Fruit fly (Drosophila melanogaster) whole organism, embryonic: ENCODE measurements around the gene chrb.

ENCODE experiments used
- Aef1 ChIP-seq: fragments of 200-800 bp; sonication (Bioruptor generic); IDR thresholded peaks from 3 replicates; pipeline ENCODE4 v1.3.6; 2022; ENCODE audit warnings: missing biosample characterization, missing genetic modification characterization
- BtbVII ChIP-seq: fragments of 200-800 bp; sonication (Bioruptor generic); optimal IDR thresholded peaks from 3 replicates; lab custom pipeline; 2017; ENCODE audit warnings: missing biosample characterization, mild to moderate bottlenecking, missing genetic modification characterization
- Bteb2 ChIP-seq: fragments of 200-800 bp; sonication (Bioruptor generic); optimal IDR thresholded peaks from 2 replicates; lab custom pipeline; 2016; ENCODE audit warnings: missing biosample characterization, missing genetic modification characterization
- CG10366 ChIP-seq: fragments of 200-800 bp; sonication (Bioruptor generic); IDR thresholded peaks from 2 replicates; pipeline ENCODE4 v1.3.6; 2022; ENCODE audit warnings: missing biosample characterization, missing genetic modification characterization
- CG10959 ChIP-seq: fragments of 200-800 bp; sonication (Bioruptor generic); IDR thresholded peaks from 2 replicates; pipeline ENCODE4 v1.3.6; 2022; ENCODE audit warnings: missing biosample characterization, missing genetic modification characterization
- CG11696 ChIP-seq: fragments of 200-800 bp; sonication (Bioruptor generic); IDR thresholded peaks from 2 replicates; pipeline ENCODE4 v1.3.6; 2022; ENCODE audit warnings: missing biosample characterization, missing genetic modification characterization
- CG12391 ChIP-seq: fragments of 200-800 bp; sonication (Bioruptor generic); optimal IDR thresholded peaks from 3 replicates; lab custom pipeline; 2018; ENCODE audit warnings: missing biosample characterization, mild to moderate bottlenecking, missing genetic modification characterization, moderate library complexity
- CG18476 ChIP-seq: fragments of 200-800 bp; sonication (Bioruptor generic); optimal IDR thresholded peaks from 2 replicates; lab custom pipeline; 2016; ENCODE audit warnings: missing biosample characterization, mild to moderate bottlenecking, missing genetic modification characterization
- CG2116 ChIP-seq: fragments of 200-800 bp; sonication (Bioruptor generic); optimal IDR thresholded peaks from 3 replicates; lab custom pipeline; 2018; ENCODE audit warnings: missing biosample characterization, mild to moderate bottlenecking, missing genetic modification characterization
- CG2875 ChIP-seq: fragments of 200-800 bp; sonication (Bioruptor generic); optimal IDR thresholded peaks from 2 replicates; lab custom pipeline; 2017; ENCODE audit warnings: missing biosample characterization, mild to moderate bottlenecking, missing genetic modification characterization, missing genetic modification reagents
- CG3407 ChIP-seq: fragments of 200-800 bp; sonication (Bioruptor generic); optimal IDR thresholded peaks from 2 replicates; lab custom pipeline; 2018; ENCODE audit warnings: missing biosample characterization, mild to moderate bottlenecking, missing genetic modification characterization
- CG3726 ChIP-seq: fragments of 200-800 bp; sonication (Bioruptor generic); IDR thresholded peaks from 3 replicates; pipeline ENCODE4, ENCODE4 v1.3.6; 2022; ENCODE audit warnings: missing biosample characterization, missing genetic modification characterization
- CG7786 ChIP-seq: fragments of 200-800 bp; sonication (Bioruptor generic); optimal IDR thresholded peaks from 2 replicates; lab custom pipeline; 2016; ENCODE audit warnings: missing biosample characterization, missing genetic modification characterization
- CG8281 ChIP-seq: fragments of 200-800 bp; sonication (Bioruptor generic); optimal IDR thresholded peaks from 2 replicates; lab custom pipeline; 2018; ENCODE audit warnings: missing biosample characterization, mild to moderate bottlenecking, missing genetic modification characterization, moderate library complexity
- CG8478 ChIP-seq: fragments of >200 bp; optimal IDR thresholded peaks from 2 replicates; lab custom pipeline; 2018
- CG9817 ChIP-seq: fragments of 200-800 bp; sonication (Bioruptor generic); optimal IDR thresholded peaks from 2 replicates; lab custom pipeline; 2018; ENCODE audit warnings: missing biosample characterization, mild to moderate bottlenecking, missing genetic modification characterization, moderate library complexity
- Chrac-16 ChIP-seq: fragments of 200-800 bp; sonication (Bioruptor generic); optimal IDR thresholded peaks from 3 replicates; lab custom pipeline; 2016; ENCODE audit warnings: missing biosample characterization, missing genetic modification characterization
- Dek ChIP-seq: fragments of 200-800 bp; sonication (Bioruptor generic); optimal IDR thresholded peaks from 3 replicates; lab custom pipeline; 2019; ENCODE audit warnings: missing biosample characterization, mild to moderate bottlenecking, missing genetic modification characterization, moderate library complexity
- ERR ChIP-seq: fragments of 200-800 bp; sonication (Bioruptor generic); optimal IDR thresholded peaks from 2 replicates; lab custom pipeline; 2016; ENCODE audit warnings: missing biosample characterization, missing genetic modification characterization
- Hmr ChIP-seq: fragments of 200-800 bp; sonication (Bioruptor generic); optimal IDR thresholded peaks from 3 replicates; lab custom pipeline; 2017; ENCODE audit warnings: mild to moderate bottlenecking, missing biosample characterization, missing genetic modification reagents, missing genetic modification characterization
- Lpt ChIP-seq: fragments of >200 bp; optimal IDR thresholded peaks from 2 replicates; lab custom pipeline; 2018; ENCODE audit warnings: missing biosample characterization, missing genetic modification characterization
- Nf-YB ChIP-seq: fragments of 200-800 bp; sonication (Bioruptor generic); optimal IDR thresholded peaks from 3 replicates; lab custom pipeline; 2019; ENCODE audit warnings: missing biosample characterization, mild to moderate bottlenecking, missing genetic modification characterization, moderate library complexity
- Oli ChIP-seq: fragments of 200-800 bp; sonication (Bioruptor generic); optimal IDR thresholded peaks from 2 replicates; lab custom pipeline; 2018; ENCODE audit warnings: missing biosample characterization, mild to moderate bottlenecking, missing genetic modification characterization, moderate library complexity
- Side ChIP-seq: fragments of 200-800 bp; sonication (Bioruptor generic); optimal IDR thresholded peaks from 2 replicates; lab custom pipeline; 2016; ENCODE audit warnings: missing biosample characterization, missing genetic modification characterization
- Trl ChIP-seq, 3 experiments: fragments of >200 bp in 2 of 3; fragments of 200-800 bp in 1 of 3; sonication (Bioruptor generic) in 1 of 3; optimal IDR thresholded peaks; 2 replicates in 1 of 3; 3 replicates in 2 of 3; lab custom pipeline; 2016 to 2017; ENCODE audit warnings: missing biosample characterization in 1 of 3, missing genetic modification characterization in 1 of 3
- Xrp1 ChIP-seq: fragments of 200-800 bp; sonication (Bioruptor generic); IDR thresholded peaks from 2 replicates; pipeline ENCODE4 v1.3.6; 2022; ENCODE audit warnings: missing biosample characterization, missing genetic modification characterization
- amos ChIP-seq: fragments of 200-800 bp; sonication (Bioruptor generic); IDR thresholded peaks from 2 replicates; pipeline ENCODE4 v1.3.6; 2022; ENCODE audit warnings: missing biosample characterization, missing genetic modification characterization; ENCODE audit not compliant: partially characterized antibody
- dati ChIP-seq: fragments of 200-800 bp; sonication (Bioruptor generic); IDR thresholded peaks from 2 replicates; pipeline ENCODE4 v1.3.6; 2022; ENCODE audit warnings: missing biosample characterization, missing genetic modification characterization
- fd64A ChIP-seq: fragments of 200-800 bp; sonication (Bioruptor generic); optimal IDR thresholded peaks from 3 replicates; lab custom pipeline; 2018; ENCODE audit warnings: missing biosample characterization, mild to moderate bottlenecking, missing genetic modification characterization
- gem ChIP-seq: fragments of 200-800 bp; sonication (Bioruptor generic); optimal IDR thresholded peaks from 2 replicates; lab custom pipeline; 2019; ENCODE audit warnings: missing biosample characterization, mild to moderate bottlenecking, missing genetic modification characterization, moderate library complexity
- ham ChIP-seq: fragments of 200-800 bp; sonication (Bioruptor generic); IDR thresholded peaks from 2 replicates; pipeline ENCODE4 v1.3.6; 2022; ENCODE audit warnings: missing biosample characterization, missing genetic modification characterization
- hth ChIP-seq: fragments of >200 bp; optimal IDR thresholded peaks from 2 replicates; lab custom pipeline; 2017; ENCODE audit warnings: inconsistent platforms
- kah ChIP-seq: fragments of 200-800 bp; sonication (Bioruptor generic); optimal IDR thresholded peaks from 2 replicates; lab custom pipeline; 2018; ENCODE audit warnings: missing biosample characterization, mild to moderate bottlenecking, missing genetic modification characterization
- lilli ChIP-seq: fragments of 200-800 bp; sonication (Bioruptor generic); optimal IDR thresholded peaks from 3 replicates; lab custom pipeline; 2016; ENCODE audit warnings: missing biosample characterization, missing genetic modification characterization
- lov ChIP-seq, 2 experiments: fragments of 200-800 bp in 1 of 2; fragments of >200 bp in 1 of 2; sonication (Bioruptor generic) in 1 of 2; IDR thresholded peaks in 1 of 2; optimal IDR thresholded peaks in 1 of 2; 2 replicates in 1 of 2; 3 replicates in 1 of 2; pipeline versions ENCODE4 v1.3.6 to Lab custom; 2017 to 2022; ENCODE audit warnings: missing biosample characterization in 1 of 2, missing genetic modification characterization in 1 of 2
- mld ChIP-seq: fragments of 200-800 bp; sonication (Bioruptor generic); IDR thresholded peaks from 3 replicates; pipeline ENCODE4 v1.3.6; 2022; ENCODE audit warnings: missing biosample characterization, missing genetic modification characterization; ENCODE audit not compliant: partially characterized antibody
- org-1 ChIP-seq: fragments of 200-800 bp; sonication (Bioruptor generic); optimal IDR thresholded peaks from 2 replicates; lab custom pipeline; 2017; ENCODE audit warnings: missing biosample characterization, missing genetic modification characterization
- pfk ChIP-seq: fragments of 200-800 bp; sonication (Bioruptor generic); optimal IDR thresholded peaks from 2 replicates; lab custom pipeline; 2018; ENCODE audit warnings: missing biosample characterization, mild to moderate bottlenecking, missing genetic modification characterization, moderate library complexity
- pzg ChIP-seq: fragments of 200-800 bp; sonication (Bioruptor generic); optimal IDR thresholded peaks from 3 replicates; lab custom pipeline; 2018; ENCODE audit warnings: missing biosample characterization, mild to moderate bottlenecking, missing genetic modification characterization, moderate library complexity
- rib ChIP-seq: fragments of 200-800 bp; sonication (Bioruptor generic); IDR thresholded peaks from 2 replicates; pipeline ENCODE4 v1.3.6; 2022; ENCODE audit warnings: missing biosample characterization, missing genetic modification characterization
- sc ChIP-seq, 3 experiments: fragments of >200 bp in 2 of 3; fragments of 200-800 bp in 1 of 3; sonication (Bioruptor generic) in 1 of 3; optimal IDR thresholded peaks; 2 replicates in 2 of 3; 3 replicates in 1 of 3; lab custom pipeline; 2017; ENCODE audit warnings: mild to moderate bottlenecking in 1 of 3, missing biosample characterization in 1 of 3, missing genetic modification characterization in 1 of 3, missing genetic modification reagents in 1 of 3
- schlank ChIP-seq: fragments of 200-800 bp; sonication (Bioruptor generic); optimal IDR thresholded peaks from 2 replicates; lab custom pipeline; 2018; ENCODE audit warnings: missing biosample characterization, mild to moderate bottlenecking, missing genetic modification characterization
- sisA ChIP-seq: fragments of 200-800 bp; sonication (Bioruptor generic); IDR thresholded peaks from 2 replicates; pipeline ENCODE4 v1.3.6; 2022; ENCODE audit warnings: missing biosample characterization, missing genetic modification characterization
- slbo ChIP-seq: fragments of 200-800 bp; sonication (Bioruptor generic); IDR thresholded peaks from 2 replicates; pipeline ENCODE4 v1.3.6; 2022; ENCODE audit warnings: missing biosample characterization, missing genetic modification characterization
- so ChIP-seq: fragments of 200-800 bp; sonication (Bioruptor generic); IDR thresholded peaks from 3 replicates; pipeline ENCODE4 v1.3.6; 2022; ENCODE audit warnings: missing biosample characterization, missing genetic modification characterization
- sob ChIP-seq: fragments of 200-800 bp; sonication (Bioruptor generic); IDR thresholded peaks from 2 replicates; pipeline ENCODE4 v1.3.6; 2022; ENCODE audit warnings: missing biosample characterization, missing genetic modification characterization
- tna ChIP-seq: fragments of 200-800 bp; sonication (Bioruptor generic); IDR thresholded peaks from 2 replicates; pipeline ENCODE4 v1.3.6; 2022; ENCODE audit warnings: missing biosample characterization, missing genetic modification characterization; ENCODE audit not compliant: partially characterized antibody
- trem ChIP-seq: fragments of 200-800 bp; optimal IDR thresholded peaks from 3 replicates; lab custom pipeline; 2019; ENCODE audit warnings: missing biosample characterization, mild to moderate bottlenecking, missing genetic modification characterization, moderate library complexity
- vvl ChIP-seq: fragments of 200-800 bp; sonication (Bioruptor generic); IDR thresholded peaks from 2 replicates; pipeline ENCODE4 v1.3.6; 2022; ENCODE audit warnings: missing biosample characterization, missing genetic modification characterization
- wek ChIP-seq: fragments of 200-800 bp; sonication (Bioruptor generic); optimal IDR thresholded peaks from 3 replicates; lab custom pipeline; 2018; ENCODE audit warnings: missing biosample characterization, mild to moderate bottlenecking, missing genetic modification characterization, moderate library complexity
- z ChIP-seq: fragments of 200-800 bp; sonication (Bioruptor generic); IDR thresholded peaks from 3 replicates; pipeline ENCODE4 v1.3.6; 2022; ENCODE audit warnings: missing biosample characterization, missing genetic modification characterization

Gene chrb

DNA sequence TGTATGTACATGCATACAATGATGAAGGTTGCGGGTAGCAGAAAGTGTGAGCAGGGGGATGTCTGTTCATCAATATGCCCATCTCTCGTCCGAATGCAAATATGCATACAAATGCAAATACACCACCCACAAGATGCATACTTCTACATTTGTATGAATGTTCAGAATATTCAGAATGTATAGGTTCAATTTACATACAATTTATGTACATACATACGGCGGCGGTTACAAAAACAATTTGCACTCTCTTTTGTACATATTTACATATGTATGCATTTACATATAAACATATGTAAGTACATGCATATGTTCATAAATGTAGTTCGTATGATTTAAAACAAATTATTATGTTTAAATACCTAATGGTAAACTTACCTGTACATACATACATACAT, 4.5 kb downstream of the chrb start (continued):
- TF ChIP-seq CG3407 (GFP tag; lab: Kevin White, UChicago) (peak; percentile 30), schlank (tag; lab: Kevin White, UChicago) (no peak), CG3726 (GFP tag; lab: Robert Waterston, UW) (no peak), Dek (tag; lab: Kevin White, UChicago) (no peak), z (GFP tag; lab: Robert Waterston, UW) (0 out of 3 replicates have a peak, but pooled peaks have one; percentile 3), CG2875 (GFP tag; lab: Kevin White, UChicago) (peak; percentile 56), gem (tag; lab: Kevin White, UChicago) (peak; percentile 7), sc (optimal IDR thresholded peaks at IDR 0.05; lab: Kevin White, UChicago) (no peak), sc (GFP tag; optimal IDR thresholded peaks at IDR 0.05; lab: Kevin White, UChicago) (peak; percentile 44), CG9817 (no peak), lilli (GFP tag; lab: Kevin White, UChicago) (no peak), pzg (GFP tag; lab: Kevin White, UChicago) (no peak), tna (GFP tag; lab: Robert Waterston, UW) (no peak), kah (GFP tag; lab: Kevin White, UChicago) (no peak), pfk (no peak), CG8281 (tag; lab: Kevin White, UChicago) (peak; percentile 38), hth (no peak), Xrp1 (GFP tag; lab: Robert Waterston, UW) (peak; percentile 48), fd64A (GFP tag; lab: Kevin White, UChicago) (peak; percentile 25), CG8478 (lab: Kevin White, UChicago) (no peak), CG7786 (no peak), CG18476 (no peak), ham (GFP tag; lab: Robert Waterston, UW) (no peak), Hmr (no peak), Nf-YB (GFP tag; lab: Kevin White, UChicago) (no peak), mld (no peak), sob (GFP tag; lab: Robert Waterston, UW) (no peak), Bteb2 (GFP tag; lab: Kevin White, UChicago) (no peak), rib (GFP tag; lab: Robert Waterston, UW) (no peak), trem (tag; lab: Kevin White, UChicago) (peak; percentile 3), Trl (optimal IDR thresholded peaks at IDR 0.05; lab: Kevin White, UChicago) (no peak), Trl (GFP tag; optimal IDR thresholded peaks at IDR 0.05; lab: Kevin White, UChicago) (no peak), CG2116 (GFP tag; lab: Kevin White, UChicago) (no peak), wek (GFP tag; lab: Kevin White, UChicago) (no peak), so (GFP tag; lab: Robert Waterston, UW) (0 out of 3 replicates have a peak, but pooled peaks have one; percentile 36), dati (GFP tag; lab: Robert Waterston, UW) (no peak), CG12391 (tag; lab: Kevin White, UChicago) (no peak), amos (GFP tag; lab: Robert Waterston, UW) (no peak), Lpt (GFP tag; lab: Kevin White, UChicago) (no peak), sisA (no peak), vvl (GFP tag; lab: Robert Waterston, UW) (no peak), org-1 (no peak), Aef1 (GFP tag; lab: Robert Waterston, UW) (no peak), BtbVII (GFP tag; lab: Kevin White, UChicago) (no peak), Side (no peak), lov (optimal IDR thresholded peaks at IDR 0.05; lab: Kevin White, UChicago) (no peak), lov (GFP tag; IDR thresholded peaks at IDR 0.05; lab: Robert Waterston, UW) (0 out of 3 replicates have a peak, but pooled peaks have one; percentile 5), Chrac-16 (GFP tag; lab: Kevin White, UChicago) (no peak), Oli (tag; lab: Kevin White, UChicago) (no peak), slbo (no peak), CG11696 (GFP tag; lab: Robert Waterston, UW) (no peak), CG10366 (GFP tag; lab: Robert Waterston, UW) (no peak), ERR (GFP tag; lab: Kevin White, UChicago) (no peak), CG10959 (GFP tag; lab: Robert Waterston, UW) (no peak)
